Worm (Caenorhabditis elegans): ENCODE measurements around the gene mtss-1.

ce11 chrIII:8766467-8766866, 1.6 kb upstream of the mtss-1 start:
- TF ChIP-seq klf-2 (GFP tag; conservative IDR thresholded peaks at IDR 0.05) (no peak), flt-1 (GFP tag; IDR thresholded peaks at IDR 0.05) (no peak)

Data from whole organism, midembryonic.